Worm (Caenorhabditis elegans): Measurements from ENCODE around the gene F59B10.2.

Gene F59B10.2

ce11 chrII:10554972-10555371, 45.3 kb upstream of the F59B10.2 start, which contains the start of gene mnk-1:
Gene mnk-1 (minus strand): TSS chrII:10555044.
- no peak for TF ChIP-seq bed-3 (GFP tag; optimal IDR thresholded peaks at IDR 0.05)

ce11 chrII:10554046-10554399, 44.4 kb upstream of the F59B10.2 start:
- TF ChIP-seq ceh-43 (GFP tag; optimal IDR thresholded peaks at IDR 0.05) (no peak), M03D4.4 (tag; optimal IDR thresholded peaks at IDR 0.05) (no peak), unc-62 (GFP tag; optimal IDR thresholded peaks at IDR 0.05) (peak; percentile 5), pha-4 (tag; optimal IDR thresholded peaks at IDR 0.05) (no peak), cnd-1 (tag; optimal IDR thresholded peaks at IDR 0.05) (peak; percentile 40), ztf-11 (tag; optimal IDR thresholded peaks at IDR 0.05) (no peak), zip-8 (tag; optimal IDR thresholded peaks at IDR 0.05) (peak; percentile 50), nhr-2 (tag; optimal IDR thresholded peaks at IDR 0.05) (peak; percentile 71), lin-32 (GFP tag; optimal IDR thresholded peaks at IDR 0.05) (peak; percentile 82)

- TF ChIP-seq zip-8 (tag; optimal IDR thresholded peaks at IDR 0.05): peak; percentile 9
- TF ChIP-seq nhr-76 (tag; optimal IDR thresholded peaks at IDR 0.05): no peak
- TF ChIP-seq hlh-1 (tag; optimal IDR thresholded peaks at IDR 0.05): peak; percentile 15
- TF ChIP-seq elt-3 (tag; optimal IDR thresholded peaks at IDR 0.05): no peak
Measured at ce11 chrII:10553377-10554045, 43.9 kb upstream of the F59B10.2 start.

ce11 chrII:10551985-10552736, 42.5 kb upstream of the F59B10.2 start:
- TF ChIP-seq M03D4.4 (tag; optimal IDR thresholded peaks at IDR 0.05) (no peak), drap-1 (GFP tag; optimal IDR thresholded peaks at IDR 0.05) (no peak), hlh-1 (tag; optimal IDR thresholded peaks at IDR 0.05) (peak; percentile 49), ces-1 (GFP tag; optimal IDR thresholded peaks at IDR 0.05) (peak; percentile 75), mls-2 (tag; optimal IDR thresholded peaks at IDR 0.05) (peak; percentile 9), ceh-83 (GFP tag; optimal IDR thresholded peaks at IDR 0.05) (no peak), nhr-76 (tag; optimal IDR thresholded peaks at IDR 0.05) (no peak), nhr-237 (tag; optimal IDR thresholded peaks at IDR 0.05) (peak; percentile 73), ceh-43 (GFP tag; optimal IDR thresholded peaks at IDR 0.05) (no peak), unc-62 (GFP tag; optimal IDR thresholded peaks at IDR 0.05) (peak; percentile 32), pha-4 (tag; optimal IDR thresholded peaks at IDR 0.05) (peak; percentile 23), sptf-1 (tag; optimal IDR thresholded peaks at IDR 0.05) (no peak), elt-3 (tag; optimal IDR thresholded peaks at IDR 0.05) (no peak), snpc-4 (tag; optimal IDR thresholded peaks at IDR 0.05) (no peak), mep-1 (tag; optimal IDR thresholded peaks at IDR 0.05) (peak; percentile 59), tbx-8 (GFP tag; optimal IDR thresholded peaks at IDR 0.05) (no peak), lin-32 (GFP tag; optimal IDR thresholded peaks at IDR 0.05) (no peak), ham-2 (GFP tag; optimal IDR thresholded peaks at IDR 0.05) (peak; percentile 41), nhr-28 (tag; optimal IDR thresholded peaks at IDR 0.05) (no peak), cnd-1 (tag; optimal IDR thresholded peaks at IDR 0.05) (no peak), unc-39 (tag; optimal IDR thresholded peaks at IDR 0.05) (no peak), blmp-1 (tag; optimal IDR thresholded peaks at IDR 0.05) (peak; percentile 34), unc-120 (tag; optimal IDR thresholded peaks at IDR 0.05; ENCODE audit: poor library complexity, severe bottlenecking) (peak; percentile 71), sem-2 (GFP tag; optimal IDR thresholded peaks at IDR 0.05) (no peak), zip-8 (tag; optimal IDR thresholded peaks at IDR 0.05) (no peak), nhr-2 (tag; optimal IDR thresholded peaks at IDR 0.05) (peak; percentile 34), nhr-12 (tag; optimal IDR thresholded peaks at IDR 0.05) (no peak), elt-1 (tag; optimal IDR thresholded peaks at IDR 0.05; ENCODE audit: borderline replicate concordance, insufficient read depth) (peak; percentile 44), ceh-39 (tag; optimal IDR thresholded peaks at IDR 0.05) (no peak), flh-1 (GFP tag; optimal IDR thresholded peaks at IDR 0.05) (no peak), mab-5 (tag; optimal IDR thresholded peaks at IDR 0.05) (no peak), bed-3 (GFP tag; optimal IDR thresholded peaks at IDR 0.05) (no peak), lin-13 (tag; optimal IDR thresholded peaks at IDR 0.05) (no peak), ztf-11 (tag; optimal IDR thresholded peaks at IDR 0.05) (no peak), lsy-2 (tag; optimal IDR thresholded peaks at IDR 0.05) (peak; percentile 21)

Measured in whole organism, mixed stage, embryonic.